Fruit fly (Drosophila melanogaster) ovary, adult (tissue): Measurements from ENCODE around the gene ric8a.
A peak's percentile ranks its signal among the peaks of the same experiment; 100 is the strongest.

Experiments
- CG17801 ChIP-seq: fragments of 200-800 bp; optimal IDR thresholded peaks from 2 replicates; lab custom pipeline; 2019; ENCODE audit warnings: missing biosample characterization, mild to moderate bottlenecking, missing genetic modification characterization, moderate library complexity; ENCODE audit not compliant: partially characterized antibody

Gene ric8a

DNA sequence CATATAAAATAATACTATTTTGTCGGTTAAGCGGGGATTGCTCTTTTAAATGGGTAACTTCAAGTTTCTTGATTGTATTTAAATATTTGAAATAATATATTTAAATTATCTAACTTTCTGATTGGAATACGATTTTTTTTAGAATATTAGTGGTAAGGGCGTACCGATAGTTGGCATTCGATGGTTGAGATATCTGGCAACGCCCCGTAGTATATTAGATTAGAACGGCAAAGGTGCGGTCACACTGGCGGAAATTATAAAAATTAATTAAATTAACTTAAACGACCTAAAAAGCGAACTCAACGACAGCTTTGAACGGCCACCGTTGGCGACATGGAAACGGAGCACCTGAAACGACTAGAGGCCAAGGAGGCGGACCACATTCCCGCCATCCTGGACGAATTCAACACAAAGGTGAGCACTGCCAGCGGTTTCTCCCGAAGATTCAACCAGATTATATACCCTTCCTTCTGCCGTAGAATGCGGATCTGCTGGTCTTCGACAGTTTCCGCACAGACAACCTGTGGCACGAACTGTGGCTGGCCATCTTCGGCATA is at the start of gene ric8a:
Gene ric8a (plus strand): TSS at position 205 of the 557 bp plus-strand sequence.
- TF ChIP-seq CG17801 (GFP tag; lab: Kevin White, UChicago) = peak; percentile 34

DNA sequence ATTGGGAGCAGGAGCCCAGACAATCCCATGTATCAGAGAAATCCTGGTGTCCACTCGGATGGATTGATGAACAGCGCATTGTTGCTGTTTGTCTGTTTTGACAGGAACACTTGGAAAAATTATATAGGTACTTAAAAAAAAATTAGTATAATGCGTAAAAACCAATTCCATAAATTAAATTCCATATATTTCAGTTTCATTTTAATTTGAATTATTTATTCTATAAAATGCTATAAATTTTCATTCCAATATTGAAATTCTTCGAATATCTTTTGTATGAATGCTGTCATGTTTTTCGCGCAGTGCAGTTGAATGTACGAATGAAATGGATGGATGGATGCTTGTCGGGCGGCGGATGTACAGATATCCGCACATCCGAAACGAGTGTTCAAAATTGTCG is 45.2 kb upstream of the ric8a start, which contains the start of gene SmydA-9:
Gene SmydA-9 (minus strand): TSS at position 101 of the 400 bp plus-strand sequence.
- no peak for TF ChIP-seq CG17801 (GFP tag; lab: Kevin White, UChicago)

DNA sequence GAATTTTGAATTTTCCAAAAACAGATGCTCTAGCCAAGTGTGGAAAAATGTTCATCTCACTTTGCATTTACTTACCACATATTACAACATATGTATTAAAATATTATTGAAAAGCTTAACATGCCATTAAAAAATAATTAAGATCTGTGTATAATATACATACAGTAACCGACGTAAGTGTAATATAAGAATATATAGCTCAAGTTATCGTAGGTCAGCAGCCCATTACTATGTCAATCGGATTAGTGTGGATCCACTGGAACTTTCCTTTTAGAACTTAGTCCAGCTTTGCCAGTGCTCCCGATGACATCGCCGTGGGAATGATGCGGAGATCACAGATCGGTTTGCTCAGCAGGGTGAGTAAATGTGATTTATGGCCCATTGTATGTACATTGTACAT is 41.4 kb upstream of the ric8a start, which contains the start of gene Obp8a:
Gene Obp8a (plus strand): TSS at position 301 of the 400 bp plus-strand sequence.
- TF ChIP-seq CG17801 (GFP tag; lab: Kevin White, UChicago) = no peak

DNA sequence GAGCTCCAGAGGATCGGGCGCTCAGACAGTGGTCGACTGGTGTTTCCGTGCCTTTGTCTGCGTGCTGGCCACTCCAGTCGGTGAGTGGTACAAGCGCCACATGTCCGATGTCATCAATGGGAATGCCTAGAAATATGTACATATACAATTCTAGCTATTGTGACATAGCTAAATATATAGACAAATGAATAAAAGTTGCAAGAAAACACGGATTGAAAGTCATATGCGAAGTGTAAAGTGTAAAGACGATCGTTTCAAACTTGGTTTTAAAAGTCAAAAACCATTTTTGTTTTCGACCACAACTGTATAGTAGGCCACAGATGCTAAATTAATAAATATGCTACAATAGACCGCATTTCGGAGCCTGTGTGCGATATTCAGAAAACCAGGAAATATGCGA is 40.5 kb upstream of the ric8a start, which contains the start of gene CG15368:
Gene CG15368 (plus strand): TSS at position 301 of the 400 bp plus-strand sequence.
- no peak for TF ChIP-seq CG17801 (GFP tag; lab: Kevin White, UChicago)

dm6 chrX:9216572-9216971 is 39.4 kb upstream of the ric8a start, which contains the start of gene CG15369:
CG15369 (plus strand) TSS chrX:9216872.
- TF ChIP-seq CG17801 (GFP tag; lab: Kevin White, UChicago) = no peak

dm6 chrX:9220434-9220833 is 35.5 kb upstream of the ric8a start:
- TF ChIP-seq CG17801 (GFP tag; lab: Kevin White, UChicago) = no peak

DNA sequence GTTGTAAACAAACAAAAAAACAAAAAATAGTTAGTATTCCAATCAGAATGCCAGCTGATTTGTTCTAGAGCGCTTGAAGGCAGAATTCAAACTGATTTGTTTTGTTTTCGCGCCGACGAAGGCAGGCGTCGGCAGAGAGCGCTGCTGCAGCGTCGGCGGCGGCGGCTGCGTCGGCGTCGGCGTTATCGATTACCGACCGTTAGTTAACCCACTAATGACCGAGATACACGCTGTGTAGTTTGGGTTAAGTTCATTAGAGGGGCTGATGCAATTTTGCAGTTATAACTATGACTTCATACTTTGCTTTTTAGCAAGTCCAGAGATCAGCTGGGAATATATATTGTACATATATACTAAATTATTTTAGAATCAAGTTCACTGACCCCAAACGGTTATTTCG is 32.8 kb upstream of the ric8a start, which contains the start of gene t:
Gene t (minus strand): TSS at position 76 of the 400 bp plus-strand sequence.
- no peak for TF ChIP-seq CG17801 (GFP tag; lab: Kevin White, UChicago)

dm6 chrX:9224423-9224822 is 31.5 kb upstream of the ric8a start:
- no peak for TF ChIP-seq CG17801 (GFP tag; lab: Kevin White, UChicago)

dm6 chrX:9225137-9225536 is 30.8 kb upstream of the ric8a start, which contains the start of gene CG15370:
CG15370 (plus strand) TSS chrX:9225437.
- TF ChIP-seq CG17801 (GFP tag; lab: Kevin White, UChicago) = no peak

- no peak for TF ChIP-seq CG17801 (GFP tag; lab: Kevin White, UChicago)
Measured at dm6 chrX:9226837-9227236, 29.1 kb upstream of the ric8a start, which contains the start of gene Gr8a. Gr8a (plus strand) TSS chrX:9227137.

DNA sequence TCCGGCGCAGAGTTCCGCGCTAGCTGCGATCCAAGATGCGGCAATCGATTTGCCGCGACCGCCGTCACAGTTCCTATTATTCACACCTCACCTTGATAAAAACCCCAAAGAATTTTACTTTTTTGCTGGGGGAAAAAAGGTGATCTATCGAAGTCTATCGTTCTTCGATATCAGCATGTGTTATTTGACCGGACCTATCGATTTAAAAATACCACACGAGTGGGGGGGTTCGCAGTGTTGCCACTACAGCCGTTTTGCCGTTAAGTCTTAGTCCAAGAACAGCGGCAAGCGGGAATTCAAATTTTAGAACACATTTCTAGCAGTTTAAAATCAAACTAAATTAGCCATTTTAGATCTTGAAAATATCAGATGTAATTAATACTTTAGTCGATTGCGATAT is 23.8 kb upstream of the ric8a start, which contains the start of gene CG12121:
Gene CG12121 (minus strand): TSS at position 180 of the 400 bp plus-strand sequence.
- peak; percentile 35 for TF ChIP-seq CG17801 (GFP tag; lab: Kevin White, UChicago)

DNA sequence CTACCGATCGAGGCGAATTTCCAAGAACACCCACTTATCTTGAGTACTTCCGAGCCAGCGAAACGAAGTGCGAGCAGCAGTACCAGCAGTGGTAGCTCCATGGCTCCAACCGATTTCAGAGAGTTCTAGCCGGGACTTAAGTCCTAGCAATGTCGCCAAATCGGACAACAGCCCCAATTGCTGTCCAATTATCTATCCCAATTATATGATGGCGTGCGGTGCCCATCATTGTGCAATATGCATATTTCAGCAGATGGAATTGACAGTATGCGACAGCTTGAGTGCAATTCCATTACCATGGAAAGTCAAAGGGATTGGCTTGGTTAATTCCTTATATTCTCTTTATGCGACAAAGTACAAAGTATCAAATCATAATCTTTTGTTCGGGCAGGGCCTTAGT is 19.5 kb upstream of the ric8a start, which contains the start of gene Ir8a:
Gene Ir8a (minus strand): TSS at position 101 of the 400 bp plus-strand sequence.
- no peak for TF ChIP-seq CG17801 (GFP tag; lab: Kevin White, UChicago)

dm6 chrX:9243417-9243884 is 12.5 kb upstream of the ric8a start, which contains the start of the genes mxc and Larp7:
mxc (minus strand) TSS chrX:9243467.
Larp7 (plus strand) TSS chrX:9243817.
- TF ChIP-seq CG17801 (GFP tag; lab: Kevin White, UChicago) = peak; percentile 72

- TF ChIP-seq CG17801 (GFP tag; lab: Kevin White, UChicago) = no peak
Measured at dm6 chrX:9247171-9247783, 8.7 kb upstream of the ric8a start, which contains the start of the genes amx and Dsor1. amx (minus strand) TSS chrX:9247336. Dsor1 (plus strand) TSS chrX:9247342.

- TF ChIP-seq CG17801 (GFP tag; lab: Kevin White, UChicago) = no peak
Measured at dm6 chrX:9248040-9248439, 7.9 kb upstream of the ric8a start.
